Fruit fly (Drosophila melanogaster): ENCODE results near the gene CG14818.

CG14818 gene

DNA sequence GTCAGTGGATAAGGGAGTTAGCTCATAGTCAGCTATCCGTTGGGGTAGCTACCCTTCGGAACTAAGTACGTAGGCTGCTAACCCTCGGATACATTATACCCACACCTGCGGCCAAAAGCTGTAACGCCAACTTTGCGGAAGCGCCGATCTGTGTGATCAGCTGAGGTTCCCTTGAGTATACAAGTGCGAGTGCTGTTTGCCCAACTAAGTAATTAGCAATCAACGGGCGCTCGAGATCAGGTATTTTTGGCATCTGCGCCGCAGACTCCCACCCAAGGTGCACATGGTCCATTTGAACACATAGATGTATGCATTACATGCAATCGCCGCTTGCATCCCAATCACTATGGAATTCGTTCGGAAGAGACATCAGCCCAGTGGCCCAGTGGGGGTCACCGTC is 25.5 kb downstream of the CG14818 start:
- TF ChIP-seq Vsx2 (GFP tag; optimal IDR thresholded peaks at IDR 0.05; ENCODE audit: partially characterized antibody): no peak
- TF ChIP-seq br (GFP tag; optimal IDR thresholded peaks at IDR 0.05): peak; percentile 40
- peak; percentile 98 for TF ChIP-seq Hr83 (GFP tag; optimal IDR thresholded peaks at IDR 0.05; ENCODE audit: poor library complexity, severe bottlenecking)
- TF ChIP-seq h (GFP tag; optimal IDR thresholded peaks at IDR 0.05): peak; percentile 82
- TF ChIP-seq OdsH (GFP tag; optimal IDR thresholded peaks at IDR 0.05): peak; percentile 43
- peak in 1 of 2 experiments; percentile 57 for TF ChIP-seq foxo (GFP tag; optimal IDR thresholded peaks at IDR 0.05)
- TF ChIP-seq rgr (GFP tag; optimal IDR thresholded peaks at IDR 0.05): peak; percentile 53
- peak; percentile 62 for TF ChIP-seq jim (GFP tag; optimal IDR thresholded peaks at IDR 0.05)
- TF ChIP-seq Jra (GFP tag; optimal IDR thresholded peaks at IDR 0.05): peak; percentile 25
- no peak for TF ChIP-seq dl (GFP tag; optimal IDR thresholded peaks at IDR 0.05; ENCODE audit: insufficient read depth in 1 of 2, partially characterized antibody in 2 of 2)
- TF ChIP-seq HLH106 (tag; optimal IDR thresholded peaks at IDR 0.05): peak; percentile 17
- TF ChIP-seq Rel (GFP tag; optimal IDR thresholded peaks at IDR 0.05): no peak
- no peak for TF ChIP-seq Rel (tag; optimal IDR thresholded peaks at IDR 0.05)
- TF ChIP-seq GATAd (GFP tag; optimal IDR thresholded peaks at IDR 0.05): peak; percentile 13
- TF ChIP-seq CG32264 (GFP tag; optimal IDR thresholded peaks at IDR 0.05): peak; percentile 53
- peak; percentile 11 for TF ChIP-seq CG9705 (GFP tag; optimal IDR thresholded peaks at IDR 0.05)
- peak; percentile 27 for TF ChIP-seq fru (GFP tag; optimal IDR thresholded peaks at IDR 0.05)
- peak; percentile 45 for TF ChIP-seq Sp1 (GFP tag; optimal IDR thresholded peaks at IDR 0.05)
- peak; percentile 41 for TF ChIP-seq Hnf4 (GFP tag; optimal IDR thresholded peaks at IDR 0.05)
- no peak for TF ChIP-seq Dif (GFP tag; optimal IDR thresholded peaks at IDR 0.05; ENCODE audit: partially characterized antibody)
- TF ChIP-seq sv (GFP tag; optimal IDR thresholded peaks at IDR 0.05): peak; percentile 11

- no peak for TF ChIP-seq dsf (GFP tag; optimal IDR thresholded peaks at IDR 0.05; ENCODE audit: borderline replicate concordance)
- no peak for TF ChIP-seq Myc (optimal IDR thresholded peaks at IDR 0.05)
- peak; percentile 10 for TF ChIP-seq sage (GFP tag; optimal IDR thresholded peaks at IDR 0.05)
- no peak for TF ChIP-seq Hr83 (GFP tag; optimal IDR thresholded peaks at IDR 0.05; ENCODE audit: poor library complexity, severe bottlenecking)
- peak in 1 of 2 experiments; percentile 77 for TF ChIP-seq foxo (GFP tag; optimal IDR thresholded peaks at IDR 0.05)
- TF ChIP-seq OdsH (GFP tag; optimal IDR thresholded peaks at IDR 0.05): peak; percentile 76
- peak; percentile 34 for TF ChIP-seq woc (GFP tag; optimal IDR thresholded peaks at IDR 0.05)
- no peak for TF ChIP-seq Rel (GFP tag; optimal IDR thresholded peaks at IDR 0.05)
- peak; percentile 11 for TF ChIP-seq Rel (tag; optimal IDR thresholded peaks at IDR 0.05)
- peak; percentile 77 for TF ChIP-seq rgr (GFP tag; optimal IDR thresholded peaks at IDR 0.05)
- peak; percentile 58 for TF ChIP-seq psq (GFP tag; optimal IDR thresholded peaks at IDR 0.05)
- peak; percentile 51 for TF ChIP-seq Jra (GFP tag; optimal IDR thresholded peaks at IDR 0.05)
- no peak for TF ChIP-seq jim (GFP tag; optimal IDR thresholded peaks at IDR 0.05)
- peak; percentile 56 for TF ChIP-seq HLH106 (tag; optimal IDR thresholded peaks at IDR 0.05)
- TF ChIP-seq ey (GFP tag; optimal IDR thresholded peaks at IDR 0.05): peak; percentile 71
- peak; percentile 55 for TF ChIP-seq Hnf4 (GFP tag; optimal IDR thresholded peaks at IDR 0.05)
- no peak for TF ChIP-seq Mio (GFP tag; optimal IDR thresholded peaks at IDR 0.05)
- TF ChIP-seq CrebA (GFP tag; optimal IDR thresholded peaks at IDR 0.05; ENCODE audit: borderline replicate concordance): no peak
- no peak for TF ChIP-seq usp (GFP tag; optimal IDR thresholded peaks at IDR 0.05)
- TF ChIP-seq Dfd (GFP tag; optimal IDR thresholded peaks at IDR 0.05): no peak
- no peak for TF ChIP-seq Vsx2 (GFP tag; optimal IDR thresholded peaks at IDR 0.05; ENCODE audit: partially characterized antibody)
- TF ChIP-seq tai (GFP tag; optimal IDR thresholded peaks at IDR 0.05): no peak
- no peak for TF ChIP-seq pan (optimal IDR thresholded peaks at IDR 0.05)
- no peak for TF ChIP-seq Abd-B (GFP tag; optimal IDR thresholded peaks at IDR 0.05)
- TF ChIP-seq fru (GFP tag; optimal IDR thresholded peaks at IDR 0.05): peak; percentile 72
- TF ChIP-seq Dif (GFP tag; optimal IDR thresholded peaks at IDR 0.05; ENCODE audit: partially characterized antibody): no peak
- no peak for TF ChIP-seq lola (GFP tag; optimal IDR thresholded peaks at IDR 0.05)
- no peak for TF ChIP-seq dl (GFP tag; optimal IDR thresholded peaks at IDR 0.05; ENCODE audit: insufficient read depth in 1 of 2, partially characterized antibody in 2 of 2)
- peak; percentile 80 for TF ChIP-seq h (GFP tag; optimal IDR thresholded peaks at IDR 0.05)
- TF ChIP-seq GATAd (GFP tag; optimal IDR thresholded peaks at IDR 0.05): no peak
- TF ChIP-seq CG32264 (GFP tag; optimal IDR thresholded peaks at IDR 0.05): no peak
- peak; percentile 69 for TF ChIP-seq Sp1 (GFP tag; optimal IDR thresholded peaks at IDR 0.05)
- no peak for TF ChIP-seq brk (GFP tag; optimal IDR thresholded peaks at IDR 0.05)
- no peak for TF ChIP-seq Hr78 (GFP tag; optimal IDR thresholded peaks at IDR 0.05)
- peak; percentile 72 for TF ChIP-seq br (GFP tag; optimal IDR thresholded peaks at IDR 0.05)
- peak; percentile 88 for TF ChIP-seq sv (GFP tag; optimal IDR thresholded peaks at IDR 0.05)
- TF ChIP-seq dmrt93B (GFP tag; optimal IDR thresholded peaks at IDR 0.05): no peak
Observed at dm6 chrX:1849914-1850313, 29.7 kb downstream of the CG14818 start.

Measured in whole organism, wandering third instar larva.